Worm (Caenorhabditis elegans): Measurements from ENCODE around the gene arrd-24.

ce11 chrX:13948810-13949209 is 31.5 kb downstream of the arrd-24 start, which contains the start of gene alg-1:
- TF ChIP-seq nhr-12 (tag; optimal IDR thresholded peaks at IDR 0.05) (no peak), nhr-11 (tag; optimal IDR thresholded peaks at IDR 0.05) (no peak), ztf-11 (tag; optimal IDR thresholded peaks at IDR 0.05) (no peak), mdl-1 (tag; optimal IDR thresholded peaks at IDR 0.05) (no peak), lin-15B (tag; optimal IDR thresholded peaks at IDR 0.05) (no peak), skn-1 (tag; optimal IDR thresholded peaks at IDR 0.05) (no peak), daf-12 (tag; optimal IDR thresholded peaks at IDR 0.05) (no peak), mml-1 (tag; optimal IDR thresholded peaks at IDR 0.05) (no peak), nhr-25 (tag; optimal IDR thresholded peaks at IDR 0.05) (no peak), jun-1 (tag; optimal IDR thresholded peaks at IDR 0.05) (no peak), elt-3 (tag; optimal IDR thresholded peaks at IDR 0.05) (no peak), ceh-16 (tag; optimal IDR thresholded peaks at IDR 0.05) (no peak), ceh-82 (tag; optimal IDR thresholded peaks at IDR 0.05) (no peak), zag-1 (tag; optimal IDR thresholded peaks at IDR 0.05) (no peak)
